Fruit fly (Drosophila melanogaster) whole organism, embryonic: Measurements from ENCODE around the gene CG32713.

Experiments used
- Adf1 ChIP-seq: fragments of 200-800 bp; sonication (Bioruptor generic); IDR thresholded peaks from 2 replicates; pipeline ENCODE4 v1.3.6; 2022; ENCODE audit warnings: missing biosample characterization, missing genetic modification characterization
- Atf3 ChIP-seq: fragments of 200-800 bp; sonication (Bioruptor generic); optimal IDR thresholded peaks from 3 replicates; lab custom pipeline; 2016; ENCODE audit warnings: missing biosample characterization, missing genetic modification characterization
- CG10543 ChIP-seq: fragments of 200-800 bp; sonication (Bioruptor generic); optimal IDR thresholded peaks from 3 replicates; lab custom pipeline; 2017; ENCODE audit warnings: missing biosample characterization, mild to moderate bottlenecking, missing genetic modification characterization, moderate library complexity
- CG11398 ChIP-seq: fragments of 200-800 bp; sonication (Bioruptor generic); optimal IDR thresholded peaks from 2 replicates; lab custom pipeline; 2016; ENCODE audit warnings: missing biosample characterization, missing genetic modification characterization
- CG12219 ChIP-seq: fragments of 200-800 bp; sonication (Bioruptor generic); optimal IDR thresholded peaks from 3 replicates; lab custom pipeline; 2018; ENCODE audit warnings: missing biosample characterization, mild to moderate bottlenecking, missing genetic modification characterization
- CG18011 ChIP-seq: fragments of 200-800 bp; sonication (Bioruptor generic); optimal IDR thresholded peaks from 2 replicates; lab custom pipeline; 2017; ENCODE audit warnings: missing biosample characterization, missing genetic modification characterization, mild to moderate bottlenecking, moderate library complexity, missing genotype
- CG3407 ChIP-seq: fragments of 200-800 bp; sonication (Bioruptor generic); optimal IDR thresholded peaks from 2 replicates; lab custom pipeline; 2018; ENCODE audit warnings: missing biosample characterization, mild to moderate bottlenecking, missing genetic modification characterization
- CG4328 ChIP-seq: fragments of 200-800 bp; sonication (Bioruptor generic); optimal IDR thresholded peaks from 3 replicates; lab custom pipeline; 2017; ENCODE audit warnings: missing biosample characterization, missing genetic modification reagents, missing genetic modification characterization
- CG4424 ChIP-seq: fragments of 200-800 bp; sonication (Bioruptor generic); optimal IDR thresholded peaks from 3 replicates; lab custom pipeline; 2016; ENCODE audit warnings: missing biosample characterization, missing genetic modification characterization
- CG8359 ChIP-seq: fragments of 200-800 bp; sonication (Bioruptor generic); optimal IDR thresholded peaks from 2 replicates; lab custom pipeline; 2017; ENCODE audit warnings: missing biosample characterization, mild to moderate bottlenecking, missing genetic modification characterization, borderline replicate concordance
- CG8765 ChIP-seq: fragments of 200-800 bp; sonication (Bioruptor generic); IDR thresholded peaks from 2 replicates; pipeline ENCODE4 v1.3.6; 2022; ENCODE audit warnings: missing biosample characterization, missing genetic modification characterization
- CG8924 ChIP-seq: fragments of 200-800 bp; optimal IDR thresholded peaks from 3 replicates; lab custom pipeline; 2019; ENCODE audit warnings: missing biosample characterization, mild to moderate bottlenecking, missing genetic modification characterization, moderate library complexity
- CG9437 ChIP-seq: fragments of 200-800 bp; sonication (Bioruptor generic); optimal IDR thresholded peaks from 2 replicates; lab custom pipeline; 2018; ENCODE audit warnings: missing biosample characterization, mild to moderate bottlenecking, missing genetic modification characterization
- CG9876 ChIP-seq: fragments of 200-800 bp; sonication (Bioruptor generic); optimal IDR thresholded peaks from 2 replicates; lab custom pipeline; 2016; ENCODE audit warnings: missing biosample characterization, missing genetic modification characterization
- CkIIα-i1 ChIP-seq: fragments of 200-800 bp; sonication (Bioruptor generic); IDR thresholded peaks from 2 replicates; pipeline ENCODE4 v1.3.6; 2022; ENCODE audit warnings: missing biosample characterization, missing genetic modification characterization
- Dfd ChIP-seq, 2 experiments: fragments of >200 bp; optimal IDR thresholded peaks; 2 replicates each; lab custom pipeline; 2017; ENCODE audit warnings: missing biosample characterization in 2 of 2, missing genetic modification characterization in 2 of 2
- Doc3 ChIP-seq: fragments of 200-800 bp; sonication (Bioruptor generic); IDR thresholded peaks from 3 replicates; pipeline ENCODE4 v1.3.6; 2022; ENCODE audit warnings: missing biosample characterization, missing genetic modification characterization; ENCODE audit not compliant: partially characterized antibody
- Dref ChIP-seq: fragments of 200-800 bp; sonication (Bioruptor generic); IDR thresholded peaks from 2 replicates; pipeline ENCODE4 v1.3.6; 2022; ENCODE audit warnings: missing biosample characterization, missing genetic modification characterization
- HLHmδ ChIP-seq: fragments of 200-800 bp; sonication (Bioruptor generic); optimal IDR thresholded peaks from 2 replicates; lab custom pipeline; 2018; ENCODE audit warnings: missing biosample characterization, mild to moderate bottlenecking, missing genetic modification characterization, moderate library complexity
- Hr39 ChIP-seq: fragments of >200 bp; optimal IDR thresholded peaks from 2 replicates; lab custom pipeline; 2017
- Lhr ChIP-seq: fragments of 200-800 bp; sonication (Bioruptor generic); optimal IDR thresholded peaks from 3 replicates; lab custom pipeline; 2017; ENCODE audit warnings: mild to moderate bottlenecking, missing biosample characterization, missing genetic modification reagents, missing genetic modification characterization
- Lpt ChIP-seq: fragments of >200 bp; optimal IDR thresholded peaks from 2 replicates; lab custom pipeline; 2018; ENCODE audit warnings: missing biosample characterization, missing genetic modification characterization
- Mes4 ChIP-seq: fragments of 200-800 bp; sonication (Bioruptor generic); optimal IDR thresholded peaks from 2 replicates; lab custom pipeline; 2016; ENCODE audit warnings: missing biosample characterization, missing genetic modification characterization
- NC2β ChIP-seq: fragments of 200-800 bp; sonication (Bioruptor generic); optimal IDR thresholded peaks from 2 replicates; lab custom pipeline; 2016; ENCODE audit warnings: missing biosample characterization, missing genetic modification characterization
- Nf-YC ChIP-seq: fragments of 200-800 bp; optimal IDR thresholded peaks from 3 replicates; lab custom pipeline; 2019; ENCODE audit warnings: missing biosample characterization, mild to moderate bottlenecking, missing genetic modification characterization, moderate library complexity
- Sry-δ ChIP-seq: fragments of 200-800 bp; sonication (Bioruptor generic); optimal IDR thresholded peaks from 2 replicates; lab custom pipeline; 2016; ENCODE audit warnings: missing biosample characterization, missing genetic modification characterization
- Ssrp ChIP-seq: fragments of 200-800 bp; sonication (Bioruptor generic); optimal IDR thresholded peaks from 2 replicates; lab custom pipeline; 2018; ENCODE audit warnings: missing biosample characterization, mild to moderate bottlenecking, missing genetic modification characterization, moderate library complexity
- Trl ChIP-seq, 3 experiments: fragments of >200 bp in 2 of 3; fragments of 200-800 bp in 1 of 3; sonication (Bioruptor generic) in 1 of 3; optimal IDR thresholded peaks; 2 replicates in 1 of 3; 3 replicates in 2 of 3; lab custom pipeline; 2016 to 2017; ENCODE audit warnings: missing biosample characterization in 1 of 3, missing genetic modification characterization in 1 of 3
- Vsx1 ChIP-seq: fragments of 200-800 bp; sonication (Bioruptor generic); optimal IDR thresholded peaks from 2 replicates; lab custom pipeline; 2017; ENCODE audit warnings: missing biosample characterization, mild to moderate bottlenecking, missing genetic modification characterization, missing genetic modification reagents
- ato ChIP-seq: fragments of 200-800 bp; sonication (Bioruptor generic); IDR thresholded peaks from 2 replicates; pipeline ENCODE4 v1.3.6; 2022; ENCODE audit warnings: missing biosample characterization, missing genetic modification characterization; ENCODE audit not compliant: partially characterized antibody
- ci ChIP-seq: fragments of 200-800 bp; sonication (Bioruptor generic); IDR thresholded peaks from 3 replicates; pipeline ENCODE4 v1.3.6; 2022; ENCODE audit warnings: missing biosample characterization, missing genetic modification characterization
- croc ChIP-seq: fragments of 200-800 bp; sonication (Bioruptor generic); conservative IDR thresholded peaks from 3 replicates; pipeline ENCODE4 v1.3.6; 2022; ENCODE audit warnings: missing biosample characterization, missing genetic modification characterization
- ems ChIP-seq: fragments of 200-800 bp; sonication (Bioruptor generic); optimal IDR thresholded peaks from 3 replicates; lab custom pipeline; 2016; ENCODE audit warnings: missing biosample characterization, missing genetic modification characterization
- esg ChIP-seq: fragments of 200-800 bp; sonication (Bioruptor generic); conservative IDR thresholded peaks from 2 replicates; pipeline ENCODE4 v1.3.6; 2022; ENCODE audit warnings: missing biosample characterization, missing genetic modification characterization
- fd3F ChIP-seq: fragments of 200-800 bp; sonication (Bioruptor generic); optimal IDR thresholded peaks from 2 replicates; lab custom pipeline; 2018; ENCODE audit warnings: missing biosample characterization, mild to moderate bottlenecking, missing genetic modification characterization, moderate library complexity
- fd96Cb ChIP-seq: fragments of 200-800 bp; sonication (Bioruptor generic); optimal IDR thresholded peaks from 2 replicates; lab custom pipeline; 2018; ENCODE audit warnings: missing biosample characterization, mild to moderate bottlenecking, missing genetic modification characterization, moderate library complexity
- gro ChIP-seq: fragments of 200-800 bp; sonication (Bioruptor generic); optimal IDR thresholded peaks from 2 replicates; lab custom pipeline; 2016; ENCODE audit warnings: missing biosample characterization, missing genetic modification characterization
- ind ChIP-seq: fragments of 200-800 bp; sonication (Bioruptor generic); optimal IDR thresholded peaks from 3 replicates; lab custom pipeline; 2016; ENCODE audit warnings: missing biosample characterization, missing genetic modification characterization
- kni ChIP-seq: fragments of 200-800 bp; sonication (Bioruptor generic); optimal IDR thresholded peaks from 3 replicates; lab custom pipeline; 2017; ENCODE audit warnings: mild to moderate bottlenecking, missing biosample characterization, missing genetic modification reagents, missing genetic modification characterization
- mirr ChIP-seq: fragments of 200-800 bp; sonication (Bioruptor generic); optimal IDR thresholded peaks from 3 replicates; lab custom pipeline; 2018; ENCODE audit warnings: missing biosample characterization, mild to moderate bottlenecking, missing genetic modification characterization
- nom ChIP-seq: fragments of 200-800 bp; sonication (Bioruptor generic); optimal IDR thresholded peaks from 2 replicates; lab custom pipeline; 2017; ENCODE audit warnings: missing biosample characterization, missing genetic modification characterization, mild to moderate bottlenecking, moderate library complexity, missing genetic modification reagents
- p53 ChIP-seq: fragments of 200-800 bp; sonication (Bioruptor generic); optimal IDR thresholded peaks from 2 replicates; lab custom pipeline; 2016; ENCODE audit warnings: missing biosample characterization, missing genetic modification characterization
- sd ChIP-seq: fragments of 200-800 bp; sonication (Bioruptor generic); optimal IDR thresholded peaks from 3 replicates; lab custom pipeline; 2018; ENCODE audit warnings: missing biosample characterization, mild to moderate bottlenecking, missing genetic modification characterization, moderate library complexity
- sens ChIP-seq: fragments of 200-800 bp; sonication (Bioruptor generic); peaks from one replicate; lab custom pipeline; 2016; ENCODE audit warnings: missing biosample characterization, missing genetic modification characterization
- unpg ChIP-seq: fragments of 200-800 bp; sonication (Bioruptor generic); optimal IDR thresholded peaks from 3 replicates; lab custom pipeline; 2018; ENCODE audit warnings: missing biosample characterization, mild to moderate bottlenecking, missing genetic modification characterization, moderate library complexity

The CG32713 gene

dm6 chrX:8420772-8421448, 36.5 kb downstream of the CG32713 start (continued):
- TF ChIP-seq CG3407 (no peak), nom (GFP tag; lab: Kevin White, UChicago) (peak; percentile 91), kni (no peak), fd96Cb (no peak), Mes4 (GFP tag; lab: Kevin White, UChicago) (no peak), CG8359 (GFP tag; lab: Kevin White, UChicago) (no peak), Hr39 (lab: Kevin White, UChicago) (peak; percentile 96), HLHmδ (peak; percentile 40), CG4424 (GFP tag; lab: Kevin White, UChicago) (no peak), Doc3 (GFP tag; lab: Robert Waterston, UW) (no peak), CG18011 (GFP tag; lab: Kevin White, UChicago) (peak; percentile 54), ato (GFP tag; lab: Robert Waterston, UW) (no peak), Ssrp (tag; lab: Kevin White, UChicago) (no peak), CG8765 (no peak), CG11398 (GFP tag; lab: Kevin White, UChicago) (no peak), croc (GFP tag; lab: Robert Waterston, UW) (no peak), gro (GFP tag; lab: Kevin White, UChicago) (no peak), Lhr (GFP tag; lab: Kevin White, UChicago) (no peak), Adf1 (GFP tag; lab: Robert Waterston, UW) (peak; percentile 48; the same call in 1 of the 2 replicates), ems (GFP tag; lab: Kevin White, UChicago) (no peak), CG10543 (GFP tag; lab: Kevin White, UChicago) (no peak), CG4328 (no peak), mirr (GFP tag; lab: Kevin White, UChicago) (no peak), sens (GFP tag; lab: Kevin White, UChicago) (peak; percentile 39), Trl (optimal IDR thresholded peaks at IDR 0.05; lab: Kevin White, UChicago) (peak; percentile 99 to 100), Trl (GFP tag; optimal IDR thresholded peaks at IDR 0.05; lab: Kevin White, UChicago) (no peak), esg (GFP tag; lab: Robert Waterston, UW) (no peak), CG9437 (GFP tag; lab: Kevin White, UChicago) (no peak), Dref (GFP tag; lab: Robert Waterston, UW) (no peak), CG8924 (no peak), NC2β (GFP tag; lab: Kevin White, UChicago) (no peak), Sry-δ (GFP tag; lab: Kevin White, UChicago) (no peak), ci (GFP tag; lab: Robert Waterston, UW) (peak; percentile 41; the same call in 1 of the 3 replicates), fd3F (GFP tag; lab: Kevin White, UChicago) (no peak), Lpt (GFP tag; lab: Kevin White, UChicago) (peak; percentile 88), ind (GFP tag; lab: Kevin White, UChicago) (no peak), Nf-YC (tag; lab: Kevin White, UChicago) (no peak), Atf3 (no peak), CG12219 (GFP tag; lab: Kevin White, UChicago) (no peak), Dfd (GFP tag; optimal IDR thresholded peaks at IDR 0.05; lab: Kevin White, UChicago) (peak; percentile 52 to 90), p53 (no peak), sd (tag; lab: Kevin White, UChicago) (no peak), CkIIα-i1 (GFP tag; lab: Robert Waterston, UW) (no peak), unpg (no peak), Vsx1 (peak; percentile 17), CG9876 (GFP tag; lab: Kevin White, UChicago) (no peak)
- TF ChIP-seq, all 482 proteins: peak for 81
